Worm (Caenorhabditis elegans): Measurements from ENCODE around the gene sre-9.

- no peak for TF ChIP-seq nhr-21 (tag; optimal IDR thresholded peaks at IDR 0.05)
- TF ChIP-seq zag-1 (tag; optimal IDR thresholded peaks at IDR 0.05): no peak
Measured at ce11 chrV:3900102-3900501, 5.3 kb downstream of the sre-9 start, which contains the start of gene irld-22.

Data from whole organism, L2 larva.